Fruit fly (Drosophila melanogaster) whole organism, embryonic: ENCODE results near the gene Cyp6v1.

Source experiments
- CG1024 ChIP-seq: fragments of 200-800 bp; sonication (Bioruptor generic); IDR thresholded peaks from 2 replicates; pipeline ENCODE4 v1.3.6; 2022; ENCODE audit warnings: missing biosample characterization, missing genetic modification characterization
- CG12155 ChIP-seq: fragments of 200-800 bp; sonication (Bioruptor generic); optimal IDR thresholded peaks from 3 replicates; lab custom pipeline; 2016; ENCODE audit warnings: missing biosample characterization, missing genetic modification characterization
- CG13624 ChIP-seq: fragments of 200-800 bp; sonication (Bioruptor generic); optimal IDR thresholded peaks from 2 replicates; lab custom pipeline; 2016; ENCODE audit warnings: missing biosample characterization, missing genetic modification characterization
- CG14014 ChIP-seq: fragments of 200-800 bp; sonication (Bioruptor generic); IDR thresholded peaks from 2 replicates; pipeline ENCODE4 v1.3.6; 2022; ENCODE audit warnings: missing biosample characterization, missing genetic modification characterization
- CG14710 ChIP-seq: fragments of 200-800 bp; sonication (Bioruptor generic); optimal IDR thresholded peaks from 3 replicates; lab custom pipeline; 2019; ENCODE audit warnings: missing biosample characterization, mild to moderate bottlenecking, missing genetic modification characterization, moderate library complexity
- CG15269 ChIP-seq: fragments of 200-800 bp; sonication (Bioruptor generic); optimal IDR thresholded peaks from 2 replicates; lab custom pipeline; 2018; ENCODE audit warnings: missing biosample characterization, mild to moderate bottlenecking, missing genetic modification characterization, moderate library complexity
- CG1792 ChIP-seq: fragments of 200-800 bp; sonication (Bioruptor generic); optimal IDR thresholded peaks from 2 replicates; lab custom pipeline; 2016; ENCODE audit warnings: missing biosample characterization, missing genetic modification characterization
- CG18011 ChIP-seq: fragments of 200-800 bp; sonication (Bioruptor generic); optimal IDR thresholded peaks from 2 replicates; lab custom pipeline; 2017; ENCODE audit warnings: missing biosample characterization, missing genetic modification characterization, mild to moderate bottlenecking, moderate library complexity, missing genotype
- CG2889 ChIP-seq: fragments of 200-800 bp; sonication (Bioruptor generic); IDR thresholded peaks from 3 replicates; pipeline ENCODE4 v1.3.6; 2022; ENCODE audit warnings: missing biosample characterization, missing genetic modification characterization
- CG32772 ChIP-seq: fragments of 200-800 bp; sonication (Bioruptor generic); IDR thresholded peaks from 2 replicates; pipeline ENCODE4 v1.3.6; 2022; ENCODE audit warnings: missing biosample characterization, missing genetic modification characterization
- CG3281 ChIP-seq: fragments of 200-800 bp; sonication (Bioruptor generic); optimal IDR thresholded peaks from 3 replicates; lab custom pipeline; 2017; ENCODE audit warnings: missing biosample characterization, mild to moderate bottlenecking, missing genetic modification characterization
- CG3407 ChIP-seq: fragments of 200-800 bp; sonication (Bioruptor generic); optimal IDR thresholded peaks from 2 replicates; lab custom pipeline; 2018; ENCODE audit warnings: missing biosample characterization, mild to moderate bottlenecking, missing genetic modification characterization
- CG4820 ChIP-seq: fragments of 200-800 bp; sonication (Bioruptor generic); optimal IDR thresholded peaks from 3 replicates; lab custom pipeline; 2016; ENCODE audit warnings: missing biosample characterization, missing genetic modification characterization
- CG7372 ChIP-seq: fragments of 200-800 bp; sonication (Bioruptor generic); IDR thresholded peaks from 2 replicates; pipeline ENCODE4 v1.3.6; 2022; ENCODE audit warnings: missing biosample characterization, missing genetic modification characterization
- CG8359 ChIP-seq: fragments of 200-800 bp; sonication (Bioruptor generic); optimal IDR thresholded peaks from 2 replicates; lab custom pipeline; 2017; ENCODE audit warnings: missing biosample characterization, mild to moderate bottlenecking, missing genetic modification characterization, borderline replicate concordance
- CG8478 ChIP-seq: fragments of >200 bp; optimal IDR thresholded peaks from 2 replicates; lab custom pipeline; 2018
- CG9817 ChIP-seq: fragments of 200-800 bp; sonication (Bioruptor generic); optimal IDR thresholded peaks from 2 replicates; lab custom pipeline; 2018; ENCODE audit warnings: missing biosample characterization, mild to moderate bottlenecking, missing genetic modification characterization, moderate library complexity
- CTCF ChIP-seq: fragments of 200-800 bp; sonication (Bioruptor generic); optimal IDR thresholded peaks from 2 replicates; lab custom pipeline; 2017; ENCODE audit warnings: missing biosample characterization, mild to moderate bottlenecking, missing genetic modification characterization, moderate library complexity
- D ChIP-seq, 2 experiments: fragments of 200-800 bp in 1 of 2; fragments of >200 bp in 1 of 2; sonication (Bioruptor generic) in 1 of 2; optimal IDR thresholded peaks; 2 replicates in 1 of 2; 3 replicates in 1 of 2; lab custom pipeline; 2017; ENCODE audit warnings: mild to moderate bottlenecking in 1 of 2, missing biosample characterization in 1 of 2, missing genetic modification characterization in 1 of 2, missing genetic modification reagents in 1 of 2
- Doc2 ChIP-seq: fragments of 200-800 bp; sonication (Bioruptor generic); IDR thresholded peaks from 2 replicates; pipeline ENCODE4 v1.3.6; 2022; ENCODE audit warnings: missing biosample characterization, missing genetic modification characterization
- Gsc ChIP-seq: fragments of 200-800 bp; sonication (Bioruptor generic); IDR thresholded peaks from 2 replicates; pipeline ENCODE4 v1.3.6; 2022; ENCODE audit warnings: missing biosample characterization, missing genetic modification characterization
- H15 ChIP-seq: fragments of 200-800 bp; sonication (Bioruptor generic); IDR thresholded peaks from 3 replicates; pipeline ENCODE4 v1.3.6; 2022; ENCODE audit warnings: missing biosample characterization, missing genetic modification characterization
- HLH3B ChIP-seq: fragments of 200-800 bp; sonication (Bioruptor generic); IDR thresholded peaks from 2 replicates; pipeline ENCODE4 v1.3.6; 2022; ENCODE audit warnings: missing biosample characterization, missing genetic modification characterization
- Rx ChIP-seq: fragments of 200-800 bp; sonication (Bioruptor generic); IDR thresholded peaks from 2 replicates; pipeline ENCODE4 v1.3.6; 2022; ENCODE audit warnings: missing biosample characterization, missing genetic modification characterization
- Trl ChIP-seq, 3 experiments: fragments of >200 bp in 2 of 3; fragments of 200-800 bp in 1 of 3; sonication (Bioruptor generic) in 1 of 3; optimal IDR thresholded peaks; 2 replicates in 1 of 3; 3 replicates in 2 of 3; lab custom pipeline; 2016 to 2017; ENCODE audit warnings: missing biosample characterization in 1 of 3, missing genetic modification characterization in 1 of 3
- az2 ChIP-seq: fragments of 200-800 bp; sonication (Bioruptor generic); optimal IDR thresholded peaks from 3 replicates; lab custom pipeline; 2016; ENCODE audit warnings: missing biosample characterization, missing genetic modification characterization
- btn ChIP-seq: fragments of 200-800 bp; sonication (Bioruptor generic); optimal IDR thresholded peaks from 2 replicates; lab custom pipeline; 2016; ENCODE audit warnings: missing biosample characterization, missing genetic modification characterization
- cad ChIP-seq: fragments of >200 bp; optimal IDR thresholded peaks from 2 replicates; lab custom pipeline; 2017; ENCODE audit warnings: missing biosample characterization, missing genetic modification characterization
- caup ChIP-seq: fragments of 200-800 bp; sonication (Bioruptor generic); optimal IDR thresholded peaks from 3 replicates; lab custom pipeline; 2017; ENCODE audit warnings: missing biosample characterization, mild to moderate bottlenecking, missing genetic modification characterization, moderate library complexity; ENCODE audit not compliant: severe bottlenecking
- croc ChIP-seq: fragments of 200-800 bp; sonication (Bioruptor generic); conservative IDR thresholded peaks from 3 replicates; pipeline ENCODE4 v1.3.6; 2022; ENCODE audit warnings: missing biosample characterization, missing genetic modification characterization
- disco-r ChIP-seq: fragments of 200-800 bp; sonication (Bioruptor generic); optimal IDR thresholded peaks from 2 replicates; lab custom pipeline; 2016; ENCODE audit warnings: missing biosample characterization, missing genetic modification characterization
- dysf ChIP-seq: fragments of 200-800 bp; sonication (Bioruptor generic); IDR thresholded peaks from 3 replicates; pipeline ENCODE4 v1.3.6; 2022; ENCODE audit warnings: missing biosample characterization, missing genetic modification characterization
- ems ChIP-seq: fragments of 200-800 bp; sonication (Bioruptor generic); optimal IDR thresholded peaks from 3 replicates; lab custom pipeline; 2016; ENCODE audit warnings: missing biosample characterization, missing genetic modification characterization
- esg ChIP-seq: fragments of 200-800 bp; sonication (Bioruptor generic); conservative IDR thresholded peaks from 2 replicates; pipeline ENCODE4 v1.3.6; 2022; ENCODE audit warnings: missing biosample characterization, missing genetic modification characterization
- exex ChIP-seq: fragments of 200-800 bp; sonication (Bioruptor generic); optimal IDR thresholded peaks from 4 replicates; lab custom pipeline; 2018; ENCODE audit warnings: missing biosample characterization, mild to moderate bottlenecking, missing genetic modification characterization, moderate library complexity
- gce ChIP-seq: fragments of 200-800 bp; sonication (Bioruptor generic); IDR thresholded peaks from 3 replicates; pipeline ENCODE4 v1.3.6; 2022; ENCODE audit warnings: missing biosample characterization, missing genetic modification characterization
- gcm2 ChIP-seq: fragments of 200-800 bp; sonication (Bioruptor generic); optimal IDR thresholded peaks from 2 replicates; lab custom pipeline; 2016; ENCODE audit warnings: missing biosample characterization, missing genetic modification characterization
- hb ChIP-seq: fragments of 200-800 bp; sonication (Bioruptor generic); IDR thresholded peaks from 3 replicates; pipeline ENCODE4 v1.3.6; 2022; ENCODE audit warnings: missing biosample characterization, missing genetic modification characterization; ENCODE audit not compliant: partially characterized antibody
- ind ChIP-seq: fragments of 200-800 bp; sonication (Bioruptor generic); optimal IDR thresholded peaks from 3 replicates; lab custom pipeline; 2016; ENCODE audit warnings: missing biosample characterization, missing genetic modification characterization
- jumu ChIP-seq: fragments of 200-800 bp; sonication (Bioruptor generic); optimal IDR thresholded peaks from 3 replicates; lab custom pipeline; 2016; ENCODE audit warnings: missing biosample characterization, missing genetic modification characterization
- luna ChIP-seq: fragments of 200-800 bp; sonication (Bioruptor generic); optimal IDR thresholded peaks from 2 replicates; lab custom pipeline; 2016; ENCODE audit warnings: missing biosample characterization, missing genetic modification characterization
- prd ChIP-seq, 3 experiments: fragments of >200 bp in 2 of 3; fragments of 200-800 bp in 1 of 3; sonication (Bioruptor generic) in 1 of 3; optimal IDR thresholded peaks in 2 of 3; IDR thresholded peaks in 1 of 3; 2 replicates in 2 of 3; 3 replicates in 1 of 3; pipeline versions ENCODE4 v1.3.6 to Lab custom; 2017 to 2022; ENCODE audit warnings: missing biosample characterization in 1 of 3, missing genetic modification characterization in 1 of 3
- sc ChIP-seq, 3 experiments: fragments of >200 bp in 2 of 3; fragments of 200-800 bp in 1 of 3; sonication (Bioruptor generic) in 1 of 3; optimal IDR thresholded peaks; 2 replicates in 2 of 3; 3 replicates in 1 of 3; lab custom pipeline; 2017; ENCODE audit warnings: mild to moderate bottlenecking in 1 of 3, missing biosample characterization in 1 of 3, missing genetic modification characterization in 1 of 3, missing genetic modification reagents in 1 of 3
- sd ChIP-seq: fragments of 200-800 bp; sonication (Bioruptor generic); optimal IDR thresholded peaks from 3 replicates; lab custom pipeline; 2018; ENCODE audit warnings: missing biosample characterization, mild to moderate bottlenecking, missing genetic modification characterization, moderate library complexity
- sens ChIP-seq: fragments of 200-800 bp; sonication (Bioruptor generic); peaks from one replicate; lab custom pipeline; 2016; ENCODE audit warnings: missing biosample characterization, missing genetic modification characterization
- sima ChIP-seq: fragments of 200-800 bp; sonication (Bioruptor generic); optimal IDR thresholded peaks from 2 replicates; lab custom pipeline; 2016; ENCODE audit warnings: missing biosample characterization, missing genetic modification characterization
- sob ChIP-seq: fragments of 200-800 bp; sonication (Bioruptor generic); IDR thresholded peaks from 2 replicates; pipeline ENCODE4 v1.3.6; 2022; ENCODE audit warnings: missing biosample characterization, missing genetic modification characterization
- z ChIP-seq: fragments of 200-800 bp; sonication (Bioruptor generic); IDR thresholded peaks from 3 replicates; pipeline ENCODE4 v1.3.6; 2022; ENCODE audit warnings: missing biosample characterization, missing genetic modification characterization
- zen ChIP-seq: fragments of 200-800 bp; sonication (Bioruptor generic); optimal IDR thresholded peaks from 3 replicates; lab custom pipeline; 2018; ENCODE audit warnings: missing biosample characterization, mild to moderate bottlenecking, missing genetic modification characterization, moderate library complexity

Cyp6v1 gene

DNA sequence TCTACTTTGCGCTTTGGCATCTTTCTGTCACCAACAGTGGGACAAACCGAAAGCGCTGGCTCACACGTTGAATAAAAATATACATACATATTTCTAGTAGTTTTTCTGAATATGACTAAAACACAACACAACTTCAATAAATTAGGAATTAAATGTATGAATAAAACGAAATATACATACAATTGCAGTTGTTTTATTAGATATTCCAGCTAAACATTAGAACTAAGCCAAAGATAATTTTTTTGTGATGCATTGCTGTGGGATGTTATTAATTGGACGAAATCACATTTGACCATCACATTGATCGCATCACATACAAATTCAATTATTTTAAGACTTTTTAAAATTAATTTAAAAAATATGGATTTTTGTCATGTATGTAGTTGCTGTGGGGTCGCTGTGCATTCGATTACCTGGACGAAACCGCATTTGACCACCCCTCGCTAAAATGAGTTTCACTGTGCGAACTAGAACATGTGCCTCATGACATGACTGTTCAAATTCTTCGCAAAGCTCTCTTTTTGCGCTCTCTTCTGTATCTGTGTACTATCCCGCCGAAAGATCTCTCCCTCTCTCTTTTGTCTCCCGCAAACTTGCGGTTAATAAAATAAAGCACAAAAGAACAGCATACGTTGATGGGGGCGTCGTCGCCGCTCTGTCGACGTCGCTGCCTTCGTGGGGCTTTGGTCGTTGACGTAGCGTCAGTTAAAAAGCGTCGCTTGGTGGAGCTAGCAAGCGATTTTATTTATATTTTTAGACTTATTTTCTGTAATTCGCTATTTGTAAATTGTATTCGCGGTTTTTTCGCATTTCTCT, at the start of gene Cyp6v1 (continued):
- no peak for TF ChIP-seq sima (GFP tag; lab: Kevin White, UChicago)
- TF ChIP-seq CG2889 (GFP tag; lab: Robert Waterston, UW), result no peak
- no peak for TF ChIP-seq cad (GFP tag; lab: Kevin White, UChicago)
- TF ChIP-seq z (GFP tag; lab: Robert Waterston, UW), result no peak
- peak; percentile 24 for TF ChIP-seq sd (tag; lab: Kevin White, UChicago)
- TF ChIP-seq caup (GFP tag; lab: Kevin White, UChicago), result peak; percentile 54
- no peak for TF ChIP-seq gcm2 (GFP tag; lab: Kevin White, UChicago)
- TF ChIP-seq CG14014, result no peak; the same call in 1 of the 2 replicates
- no peak for TF ChIP-seq CG1792 (GFP tag; lab: Kevin White, UChicago)
- no peak for TF ChIP-seq HLH3B (GFP tag; lab: Robert Waterston, UW)
- no peak for TF ChIP-seq CG14710 (tag; lab: Kevin White, UChicago)
- TF ChIP-seq exex (tag; lab: Kevin White, UChicago), result no peak
- no peak for TF ChIP-seq D (optimal IDR thresholded peaks at IDR 0.05; lab: Kevin White, UChicago)
- TF ChIP-seq D (GFP tag; optimal IDR thresholded peaks at IDR 0.05; lab: Kevin White, UChicago), result no peak
- peak; percentile 32 for TF ChIP-seq CG9817 (tag; lab: Kevin White, UChicago)
- TF ChIP-seq sob, result no peak
- TF ChIP-seq luna (GFP tag; lab: Kevin White, UChicago), result no peak
- no peak for TF ChIP-seq ems (GFP tag; lab: Kevin White, UChicago)
- no peak for TF ChIP-seq CTCF (GFP tag; lab: Kevin White, UChicago)
- TF ChIP-seq esg (GFP tag; lab: Robert Waterston, UW), result 0 out of 2 replicates have a peak, but pooled peaks have one; percentile 13
- TF ChIP-seq CG4820 (GFP tag; lab: Kevin White, UChicago), result no peak
- peak; percentile 29; the same call in 1 of the 3 replicates for TF ChIP-seq dysf
- TF ChIP-seq Doc2, result no peak
- TF ChIP-seq CG3281 (GFP tag; lab: Kevin White, UChicago), result peak; percentile 74
- peak; percentile 27 for TF ChIP-seq CG18011 (GFP tag; lab: Kevin White, UChicago)
- no peak for TF ChIP-seq Rx (GFP tag; lab: Robert Waterston, UW)
- TF ChIP-seq sens, result peak; percentile 68
- no peak for TF ChIP-seq Gsc
- no peak for TF ChIP-seq CG8359 (GFP tag; lab: Kevin White, UChicago)
- no peak for TF ChIP-seq gce
- no peak for TF ChIP-seq CG13624
- no peak for TF ChIP-seq prd (optimal IDR thresholded peaks at IDR 0.05; lab: Kevin White, UChicago)
- peak; percentile 28; the same call in 1 of the 3 replicates for TF ChIP-seq prd (GFP tag; IDR thresholded peaks at IDR 0.05; lab: Robert Waterston, UW)
- no peak for TF ChIP-seq CG32772 (GFP tag; lab: Robert Waterston, UW)
- no peak for TF ChIP-seq H15
- TF ChIP-seq CG3407 (GFP tag; lab: Kevin White, UChicago), result no peak
- no peak for TF ChIP-seq CG1024 (GFP tag; lab: Robert Waterston, UW)
- peak; percentile 25 to 72 for TF ChIP-seq Trl (optimal IDR thresholded peaks at IDR 0.05; lab: Kevin White, UChicago)
- TF ChIP-seq Trl (GFP tag; optimal IDR thresholded peaks at IDR 0.05; lab: Kevin White, UChicago), result no peak
- no peak for TF ChIP-seq hb
- no peak for TF ChIP-seq CG7372 (GFP tag; lab: Robert Waterston, UW)
- TF ChIP-seq CG15269 (tag; lab: Kevin White, UChicago), result peak; percentile 54
- peak; percentile 6 for TF ChIP-seq az2 (GFP tag; lab: Kevin White, UChicago)
- peak; percentile 21 for TF ChIP-seq CG12155
- no peak for TF ChIP-seq sc (optimal IDR thresholded peaks at IDR 0.05; lab: Kevin White, UChicago)
- TF ChIP-seq sc (GFP tag; optimal IDR thresholded peaks at IDR 0.05; lab: Kevin White, UChicago), result no peak
- TF ChIP-seq ind, result peak; percentile 42
- no peak for TF ChIP-seq btn
- no peak for TF ChIP-seq zen
- no peak for TF ChIP-seq jumu (GFP tag; lab: Kevin White, UChicago)
- no peak for TF ChIP-seq disco-r (GFP tag; lab: Kevin White, UChicago)
- no peak for TF ChIP-seq croc
- no peak for TF ChIP-seq CG8478 (lab: Kevin White, UChicago)
